Worm (Caenorhabditis elegans): ENCODE data around the gene Y32F6A.4.

The Y32F6A.4 gene

ce11 chrV:10433721-10434120, at the start of gene Y32F6A.4:
Gene Y32F6A.4 (minus strand): TSS chrV:10434067.
- TF ChIP-seq T22C8.4 (GFP tag; IDR thresholded peaks at IDR 0.05) (no peak), flt-1 (GFP tag; IDR thresholded peaks at IDR 0.05) (no peak), ref-1 (GFP tag; conservative IDR thresholded peaks at IDR 0.05) (no peak), cog-1 (tag; optimal IDR thresholded peaks at IDR 0.05) (no peak), ztf-23 (GFP tag; IDR thresholded peaks at IDR 0.05) (no peak), ztf-29 (GFP tag; IDR thresholded peaks at IDR 0.05) (no peak), med-1 (GFP tag; optimal IDR thresholded peaks at IDR 0.05; ENCODE audit: insufficient read depth) (no peak), klf-2 (GFP tag; conservative IDR thresholded peaks at IDR 0.05) (no peak), tab-1 (GFP tag; IDR thresholded peaks at IDR 0.05) (no peak)

ce11 chrV:10478097-10478828, 44.4 kb upstream of the Y32F6A.4 start, which contains the start of the genes crp-1 and Y32F6B.9:
Gene crp-1 (plus strand): TSS chrV:10478564.
Gene Y32F6B.9 (plus strand): TSS chrV:10478699.
- TF ChIP-seq ref-1 (GFP tag; conservative IDR thresholded peaks at IDR 0.05) (no peak), cog-1 (tag; optimal IDR thresholded peaks at IDR 0.05) (no peak), ztf-23 (GFP tag; IDR thresholded peaks at IDR 0.05) (no peak), ztf-29 (GFP tag; IDR thresholded peaks at IDR 0.05) (no peak), tab-1 (GFP tag; IDR thresholded peaks at IDR 0.05) (no peak), med-1 (GFP tag; optimal IDR thresholded peaks at IDR 0.05; ENCODE audit: insufficient read depth) (no peak), T22C8.4 (GFP tag; IDR thresholded peaks at IDR 0.05) (no peak), klf-2 (GFP tag; conservative IDR thresholded peaks at IDR 0.05) (no peak), flt-1 (GFP tag; IDR thresholded peaks at IDR 0.05) (no peak)

- TF ChIP-seq T22C8.4 (GFP tag; IDR thresholded peaks at IDR 0.05) (no peak), ztf-23 (GFP tag; IDR thresholded peaks at IDR 0.05) (no peak), klf-2 (GFP tag; conservative IDR thresholded peaks at IDR 0.05) (no peak), med-1 (GFP tag; optimal IDR thresholded peaks at IDR 0.05; ENCODE audit: insufficient read depth) (no peak), flt-1 (GFP tag; IDR thresholded peaks at IDR 0.05) (no peak), tab-1 (GFP tag; IDR thresholded peaks at IDR 0.05) (no peak), cog-1 (tag; optimal IDR thresholded peaks at IDR 0.05) (no peak), ztf-29 (GFP tag; IDR thresholded peaks at IDR 0.05) (no peak), ref-1 (GFP tag; conservative IDR thresholded peaks at IDR 0.05) (no peak)
Observed at ce11 chrV:10476864-10477443, 43.1 kb upstream of the Y32F6A.4 start.

- TF ChIP-seq med-1 (GFP tag; optimal IDR thresholded peaks at IDR 0.05; ENCODE audit: insufficient read depth): no peak
- no peak for TF ChIP-seq T22C8.4 (GFP tag; IDR thresholded peaks at IDR 0.05)
- TF ChIP-seq tab-1 (GFP tag; IDR thresholded peaks at IDR 0.05): no peak
- no peak for TF ChIP-seq klf-2 (GFP tag; conservative IDR thresholded peaks at IDR 0.05)
- TF ChIP-seq cog-1 (tag; optimal IDR thresholded peaks at IDR 0.05): no peak
- no peak for TF ChIP-seq flt-1 (GFP tag; IDR thresholded peaks at IDR 0.05)
- no peak for TF ChIP-seq ztf-23 (GFP tag; IDR thresholded peaks at IDR 0.05)
- TF ChIP-seq ztf-29 (GFP tag; IDR thresholded peaks at IDR 0.05): no peak
- TF ChIP-seq ref-1 (GFP tag; conservative IDR thresholded peaks at IDR 0.05): no peak
Observed at ce11 chrV:10475421-10475820, 41.6 kb upstream of the Y32F6A.4 start.

ce11 chrV:10474040-10474439, 40.2 kb upstream of the Y32F6A.4 start:
- TF ChIP-seq med-1 (GFP tag; optimal IDR thresholded peaks at IDR 0.05; ENCODE audit: insufficient read depth): no peak
- no peak for TF ChIP-seq tab-1 (GFP tag; IDR thresholded peaks at IDR 0.05)
- no peak for TF ChIP-seq ztf-23 (GFP tag; IDR thresholded peaks at IDR 0.05)
- no peak for TF ChIP-seq ztf-29 (GFP tag; IDR thresholded peaks at IDR 0.05)
- no peak for TF ChIP-seq ref-1 (GFP tag; conservative IDR thresholded peaks at IDR 0.05)
- no peak for TF ChIP-seq cog-1 (tag; optimal IDR thresholded peaks at IDR 0.05)
- TF ChIP-seq flt-1 (GFP tag; IDR thresholded peaks at IDR 0.05): no peak
- TF ChIP-seq T22C8.4 (GFP tag; IDR thresholded peaks at IDR 0.05): no peak
- TF ChIP-seq klf-2 (GFP tag; conservative IDR thresholded peaks at IDR 0.05): no peak

- TF ChIP-seq flt-1 (GFP tag; IDR thresholded peaks at IDR 0.05): no peak
- TF ChIP-seq tab-1 (GFP tag; IDR thresholded peaks at IDR 0.05): no peak
- TF ChIP-seq ztf-23 (GFP tag; IDR thresholded peaks at IDR 0.05): no peak
- TF ChIP-seq med-1 (GFP tag; optimal IDR thresholded peaks at IDR 0.05; ENCODE audit: insufficient read depth): no peak
- TF ChIP-seq ref-1 (GFP tag; conservative IDR thresholded peaks at IDR 0.05): no peak
- TF ChIP-seq cog-1 (tag; optimal IDR thresholded peaks at IDR 0.05): no peak
- TF ChIP-seq klf-2 (GFP tag; conservative IDR thresholded peaks at IDR 0.05): no peak
- TF ChIP-seq T22C8.4 (GFP tag; IDR thresholded peaks at IDR 0.05): no peak
- TF ChIP-seq ztf-29 (GFP tag; IDR thresholded peaks at IDR 0.05): no peak
Observed at ce11 chrV:10472901-10473774, 39.3 kb upstream of the Y32F6A.4 start.

- TF ChIP-seq cog-1 (tag; optimal IDR thresholded peaks at IDR 0.05): no peak
- no peak for TF ChIP-seq tab-1 (GFP tag; IDR thresholded peaks at IDR 0.05)
- no peak for TF ChIP-seq ztf-29 (GFP tag; IDR thresholded peaks at IDR 0.05)
Observed at ce11 chrV:10471007-10471406, 37.1 kb upstream of the Y32F6A.4 start.

- TF ChIP-seq flt-1 (GFP tag; IDR thresholded peaks at IDR 0.05): no peak
- TF ChIP-seq ref-1 (GFP tag; conservative IDR thresholded peaks at IDR 0.05): no peak
- TF ChIP-seq T22C8.4 (GFP tag; IDR thresholded peaks at IDR 0.05): no peak
- no peak for TF ChIP-seq tab-1 (GFP tag; IDR thresholded peaks at IDR 0.05)
- no peak for TF ChIP-seq ztf-23 (GFP tag; IDR thresholded peaks at IDR 0.05)
- TF ChIP-seq med-1 (GFP tag; optimal IDR thresholded peaks at IDR 0.05; ENCODE audit: insufficient read depth): no peak
- no peak for TF ChIP-seq klf-2 (GFP tag; conservative IDR thresholded peaks at IDR 0.05)
- TF ChIP-seq ztf-29 (GFP tag; IDR thresholded peaks at IDR 0.05): no peak
- no peak for TF ChIP-seq cog-1 (tag; optimal IDR thresholded peaks at IDR 0.05)
Observed at ce11 chrV:10469845-10470244, 36.0 kb upstream of the Y32F6A.4 start.

- TF ChIP-seq tab-1 (GFP tag; IDR thresholded peaks at IDR 0.05) (no peak), ref-1 (GFP tag; conservative IDR thresholded peaks at IDR 0.05) (no peak), ztf-29 (GFP tag; IDR thresholded peaks at IDR 0.05) (no peak), ztf-23 (GFP tag; IDR thresholded peaks at IDR 0.05) (no peak), med-1 (GFP tag; optimal IDR thresholded peaks at IDR 0.05; ENCODE audit: insufficient read depth) (no peak), T22C8.4 (GFP tag; IDR thresholded peaks at IDR 0.05) (no peak), klf-2 (GFP tag; conservative IDR thresholded peaks at IDR 0.05) (no peak), flt-1 (GFP tag; IDR thresholded peaks at IDR 0.05) (no peak), cog-1 (tag; optimal IDR thresholded peaks at IDR 0.05) (no peak)
Observed at ce11 chrV:10468709-10469108, 34.8 kb upstream of the Y32F6A.4 start.
